Fruit fly (Drosophila melanogaster): Measurements from ENCODE around the gene CG4497.

DNA sequence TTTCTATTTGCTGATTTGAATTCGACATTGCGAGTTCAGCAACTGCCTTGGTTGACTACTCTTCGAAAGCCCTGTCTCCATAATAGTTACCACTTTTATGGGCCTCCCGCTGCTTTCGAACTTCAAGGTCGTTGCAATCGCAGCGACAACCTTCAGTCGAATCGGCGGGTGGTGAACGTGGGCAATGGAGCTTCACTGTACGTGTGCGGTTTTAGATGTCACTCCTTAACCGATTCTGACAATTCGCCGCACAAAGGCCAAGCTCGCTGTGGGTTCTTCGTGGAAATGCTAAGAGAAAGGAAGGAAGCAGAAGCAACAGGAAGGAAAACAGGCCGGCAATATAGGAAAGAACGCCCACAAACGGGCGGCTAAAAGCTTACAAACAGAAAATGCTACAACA lies 42.1 kb downstream of the CG4497 start:
- TF ChIP-seq gl (tag; optimal IDR thresholded peaks at IDR 0.05) (no peak), CG9948 (tag; optimal IDR thresholded peaks at IDR 0.05) (no peak), rn (GFP tag; IDR thresholded peaks at IDR 0.05) (no peak), Pif1B (GFP tag; optimal IDR thresholded peaks at IDR 0.05) (no peak), CG32121 (GFP tag; IDR thresholded peaks at IDR 0.05) (no peak), fd96Ca (GFP tag; IDR thresholded peaks at IDR 0.05) (no peak)
